Worm (Caenorhabditis elegans) whole organism, L4 larva: Measurements from ENCODE around the gene usp-46.

Source experiments
- F10B5.3 ChIP-seq: sonication (generic microtip); optimal IDR thresholded peaks from 2 replicates; lab custom pipeline; 2016; ENCODE audit warnings: mild to moderate bottlenecking, missing genetic modification characterization, missing compliant biosample characterization
- F37D6.2 ChIP-seq: sonication (generic microtip); optimal IDR thresholded peaks from 2 replicates; lab custom pipeline; 2016; ENCODE audit warnings: mild to moderate bottlenecking, missing genetic modification characterization, missing compliant biosample characterization
- F44E2.7 ChIP-seq: fragments of 200-800 bp; sonication (Bioruptor generic); IDR thresholded peaks from 2 replicates; pipeline ENCODE4 v2.1.2; 2022; ENCODE audit warnings: missing genetic modification characterization, missing compliant biosample characterization
- T20F7.1 ChIP-seq: fragments of 200-800 bp; sonication (Bioruptor generic); optimal IDR thresholded peaks from 2 replicates; lab custom pipeline; 2018; ENCODE audit warnings: mild to moderate bottlenecking, missing genetic modification characterization, missing compliant biosample characterization
- Y48G9A.11 ChIP-seq: fragments of 200-800 bp; sonication (Bioruptor generic); IDR thresholded peaks from 2 replicates; pipeline ENCODE4 v1.3.6; 2022; ENCODE audit warnings: missing genetic modification reagents, missing genetic modification characterization, missing compliant biosample characterization
- Y5F2A.4 ChIP-seq: fragments of 200-800 bp; sonication (Bioruptor generic); optimal IDR thresholded peaks from 2 replicates; lab custom pipeline; 2018; ENCODE audit warnings: mild to moderate bottlenecking, missing genetic modification characterization, missing compliant biosample characterization
- Y75B8A.6 ChIP-seq: fragments of 200-800 bp; sonication (Bioruptor generic); IDR thresholded peaks from 2 replicates; pipeline ENCODE4 v1.3.6; 2022; ENCODE audit warnings: missing genetic modification reagents, missing genetic modification characterization, missing compliant biosample characterization
- ZK546.5 ChIP-seq, 2 experiments: sonication (generic microtip); optimal IDR thresholded peaks; 2 replicates each; lab custom pipeline; 2017; ENCODE audit warnings: missing biosample characterization in 2 of 2, missing genetic modification characterization in 2 of 2
- aha-1 ChIP-seq: fragments of 150-350 bp; peaks from one replicate; lab custom pipeline; 2014; ENCODE audit warnings: missing biosample characterization, missing genetic modification characterization
- cey-2 ChIP-seq: sonication (generic microtip); optimal IDR thresholded peaks from 3 replicates; lab custom pipeline; 2017; ENCODE audit warnings: missing genetic modification characterization, mild to moderate bottlenecking, missing compliant biosample characterization, antibody characterized with exemption, borderline replicate concordance; ENCODE audit not compliant: insufficient read depth
- daf-16 ChIP-seq, 3 experiments: sonication (generic microtip); optimal IDR thresholded peaks; 2 replicates each; lab custom pipeline; 2016 to 2017; ENCODE audit warnings: missing genetic modification characterization in 3 of 3, missing genetic modification reagents in 3 of 3, mild to moderate bottlenecking in 2 of 3, missing compliant biosample characterization in 2 of 3, missing biosample characterization in 1 of 3, moderate library complexity in 1 of 3
- dmd-6 ChIP-seq: fragments of 200-800 bp; sonication (Bioruptor generic); IDR thresholded peaks from 2 replicates; pipeline ENCODE4 v1.3.6; 2022; ENCODE audit warnings: missing genetic modification reagents, missing genetic modification characterization, missing compliant biosample characterization
- dve-1 ChIP-seq: sonication (generic microtip); optimal IDR thresholded peaks from 2 replicates; lab custom pipeline; 2017; ENCODE audit warnings: antibody characterized with exemption, mild to moderate bottlenecking, missing genetic modification characterization, missing compliant biosample characterization; ENCODE audit not compliant: insufficient read depth
- egl-43 ChIP-seq: fragments of 200-800 bp; sonication (Bioruptor generic); IDR thresholded peaks from 2 replicates; pipeline ENCODE4 v1.3.6; 2022; ENCODE audit warnings: missing genetic modification reagents, missing genetic modification characterization, missing compliant biosample characterization
- hlh-30 ChIP-seq: sonication (generic microtip); optimal IDR thresholded peaks from 2 replicates; lab custom pipeline; 2017; ENCODE audit warnings: antibody characterized with exemption, mild to moderate bottlenecking, missing genetic modification characterization, missing compliant biosample characterization; ENCODE audit not compliant: insufficient read depth
- jun-1 ChIP-seq: fragments of 150-350 bp; optimal IDR thresholded peaks from 2 replicates; lab custom pipeline; 2014; ENCODE audit warnings: missing biosample characterization, missing genetic modification reagents, missing genetic modification characterization
- lin-1 ChIP-seq: fragments of 200-800 bp; sonication (Bioruptor generic); IDR thresholded peaks from 2 replicates; pipeline ENCODE4 v1.3.6; 2022; ENCODE audit warnings: missing genetic modification reagents, missing genetic modification characterization, missing compliant biosample characterization
- lin-13 ChIP-seq: fragments of 150-350 bp; optimal IDR thresholded peaks from 2 replicates; lab custom pipeline; 2014; ENCODE audit warnings: missing biosample characterization, missing genetic modification reagents, missing genetic modification characterization
- lin-38 ChIP-seq: fragments of 200-800 bp; sonication (Bioruptor generic); IDR thresholded peaks from 2 replicates; pipeline ENCODE4 v1.3.6; 2022; ENCODE audit warnings: missing genetic modification reagents, missing genetic modification characterization, missing compliant biosample characterization
- lir-3 ChIP-seq: sonication (generic microtip); optimal IDR thresholded peaks from 2 replicates; lab custom pipeline; 2016; ENCODE audit warnings: mild to moderate bottlenecking, missing genetic modification characterization, missing compliant biosample characterization
- lsy-2 ChIP-seq, 2 experiments: fragments of 150-350 bp in 1 of 2; sonication (generic microtip) in 1 of 2; optimal IDR thresholded peaks; 2 replicates each; lab custom pipeline; 2014 to 2017; ENCODE audit warnings: missing biosample characterization in 2 of 2, missing genetic modification characterization in 2 of 2
- madf-5 ChIP-seq, 2 experiments: fragments of 200-800 bp; sonication (Bioruptor generic); IDR thresholded peaks; 2 replicates each; pipeline ENCODE4 v1.3.6; 2022; ENCODE audit warnings: missing compliant biosample characterization in 2 of 2, missing genetic modification characterization in 2 of 2
- mdl-1 ChIP-seq, 2 experiments: fragments of 150-350 bp in 1 of 2; sonication (generic microtip) in 1 of 2; optimal IDR thresholded peaks; 2 replicates each; lab custom pipeline; 2014 to 2017; ENCODE audit warnings: missing biosample characterization in 2 of 2, missing genetic modification characterization in 2 of 2
- mdt-29 ChIP-seq: fragments of 200-800 bp; sonication (Bioruptor generic); IDR thresholded peaks from 2 replicates; pipeline ENCODE4 v1.3.6; 2022; ENCODE audit warnings: missing genetic modification reagents, missing genetic modification characterization, missing compliant biosample characterization
- mep-1 ChIP-seq: fragments of 150-350 bp; sonication (generic microtip); optimal IDR thresholded peaks from 3 replicates; lab custom pipeline; 2014; ENCODE audit warnings: missing biosample characterization, missing genetic modification characterization
- mes-2 ChIP-seq: sonication (generic microtip); optimal IDR thresholded peaks from 2 replicates; lab custom pipeline; 2016; ENCODE audit warnings: missing genotype, mild to moderate bottlenecking, missing genetic modification characterization, missing compliant biosample characterization; ENCODE audit not compliant: poor library complexity, severe bottlenecking
- mxl-2 ChIP-seq: fragments of 200-800 bp; sonication (Bioruptor generic); conservative IDR thresholded peaks from 2 replicates; pipeline ENCODE4 v1.3.6; 2022; ENCODE audit warnings: missing genetic modification reagents, missing genetic modification characterization, missing compliant biosample characterization
- mxl-3 ChIP-seq: fragments of 200-800 bp; sonication (Bioruptor generic); optimal IDR thresholded peaks from 2 replicates; lab custom pipeline; 2018; ENCODE audit warnings: mild to moderate bottlenecking, missing genetic modification characterization, missing compliant biosample characterization
- nhr-10 ChIP-seq: fragments of 150-350 bp; optimal IDR thresholded peaks from 2 replicates; lab custom pipeline; 2014; ENCODE audit warnings: missing biosample characterization, missing genetic modification characterization
- nhr-102 ChIP-seq: sonication (generic microtip); optimal IDR thresholded peaks from 2 replicates; lab custom pipeline; 2016; ENCODE audit warnings: mild to moderate bottlenecking, missing genetic modification characterization, moderate library complexity, missing compliant biosample characterization
- nhr-25 ChIP-seq: sonication (generic microtip); optimal IDR thresholded peaks from 2 replicates; lab custom pipeline; 2017; ENCODE audit warnings: missing genetic modification characterization, mild to moderate bottlenecking, missing compliant biosample characterization, antibody characterized with exemption, moderate library complexity, borderline replicate concordance; ENCODE audit not compliant: insufficient read depth
- nhr-28 ChIP-seq: fragments of 150-350 bp; optimal IDR thresholded peaks from 2 replicates; lab custom pipeline; 2014; ENCODE audit warnings: missing biosample characterization, missing genetic modification characterization
- nhr-42 ChIP-seq: fragments of 200-800 bp; sonication (Bioruptor generic); IDR thresholded peaks from 2 replicates; pipeline ENCODE4 v1.3.6; 2022; ENCODE audit warnings: missing genetic modification characterization, missing compliant biosample characterization
- nhr-6 ChIP-seq: fragments of 150-350 bp; optimal IDR thresholded peaks from 2 replicates; lab custom pipeline; 2014; ENCODE audit warnings: missing biosample characterization, missing genetic modification characterization
- nhr-76 ChIP-seq: fragments of 150-350 bp; optimal IDR thresholded peaks from 2 replicates; lab custom pipeline; 2014; ENCODE audit warnings: missing biosample characterization, missing genetic modification characterization
- pha-4 ChIP-seq, 2 experiments: fragments of 150-350 bp in 1 of 2; fragments of 200-800 bp in 1 of 2; sonication (Bioruptor generic) in 1 of 2; IDR thresholded peaks in 1 of 2; optimal IDR thresholded peaks in 1 of 2; 2 replicates each; pipeline versions ENCODE4 v1.3.6 to Lab custom; 2014 to 2022; ENCODE audit warnings: missing genetic modification characterization in 2 of 2, missing genetic modification reagents in 2 of 2, missing biosample characterization in 1 of 2, missing compliant biosample characterization in 1 of 2
- pqm-1 ChIP-seq: sonication (generic microtip); optimal IDR thresholded peaks from 2 replicates; lab custom pipeline; 2017; ENCODE audit warnings: missing biosample characterization, missing genetic modification characterization
- rbr-2 ChIP-seq: sonication (generic microtip); optimal IDR thresholded peaks from 2 replicates; lab custom pipeline; 2016; ENCODE audit warnings: missing genotype, missing genetic modification characterization, missing compliant biosample characterization
- saeg-2 ChIP-seq: fragments of 200-800 bp; sonication (Bioruptor generic); IDR thresholded peaks from 2 replicates; pipeline ENCODE4 v1.3.6; 2022; ENCODE audit warnings: missing genetic modification reagents, missing genetic modification characterization, missing compliant biosample characterization
- spr-3 ChIP-seq: fragments of 200-800 bp; sonication (Bioruptor generic); optimal IDR thresholded peaks from 2 replicates; lab custom pipeline; 2018; ENCODE audit warnings: mild to moderate bottlenecking, missing genetic modification characterization, missing compliant biosample characterization
- tra-1 ChIP-seq: fragments of 200-800 bp; sonication (Bioruptor generic); IDR thresholded peaks from 2 replicates; pipeline ENCODE4 v1.3.6; 2022; ENCODE audit warnings: missing genetic modification reagents, missing genetic modification characterization, missing compliant biosample characterization
- unc-130 ChIP-seq: sonication (generic microtip); optimal IDR thresholded peaks from 2 replicates; lab custom pipeline; 2016; ENCODE audit warnings: missing genetic modification reagents, missing genetic modification characterization, missing compliant biosample characterization
- zfp-2 ChIP-seq: sonication (generic microtip); optimal IDR thresholded peaks from 2 replicates; lab custom pipeline; 2016; ENCODE audit warnings: mild to moderate bottlenecking, missing genetic modification characterization, missing compliant biosample characterization
- zfp-3 ChIP-seq: fragments of 200-800 bp; sonication (Bioruptor generic); conservative IDR thresholded peaks from 2 replicates; pipeline ENCODE4 v1.3.6; 2022; ENCODE audit warnings: missing genetic modification reagents, missing genetic modification characterization, missing compliant biosample characterization
- ztf-11 ChIP-seq: fragments of 150-350 bp; optimal IDR thresholded peaks from 2 replicates; lab custom pipeline; 2014; ENCODE audit warnings: missing biosample characterization, missing genetic modification characterization
- ztf-7 ChIP-seq: fragments of 150-350 bp; optimal IDR thresholded peaks from 2 replicates; lab custom pipeline; 2014; ENCODE audit warnings: missing biosample characterization, missing genetic modification characterization

The usp-46 gene

ce11 chrIII:9783133-9783590 is 6.7 kb downstream of the usp-46 start (continued):
- no peak for TF ChIP-seq nhr-28 (tag; lab: Kevin White, UChicago)
- peak; percentile 62 for TF ChIP-seq lin-38
- TF ChIP-seq F10B5.3 (tag; lab: Kevin White, UChicago), result no peak
- peak; percentile 65 for TF ChIP-seq mep-1 (tag; lab: Kevin White, UChicago)
- no peak for TF ChIP-seq egl-43 (GFP tag; lab: Robert Waterston, UW)
- no peak for TF ChIP-seq lin-1 (GFP tag; lab: Robert Waterston, UW)
- TF ChIP-seq zfp-3 (GFP tag; lab: Robert Waterston, UW), result peak; percentile 83
- peak; percentile 26 for TF ChIP-seq aha-1 (tag; lab: Kevin White, UChicago)
- 0 out of 2 replicates have a peak, but pooled peaks have one; percentile 4 for TF ChIP-seq pha-4 (GFP tag; IDR thresholded peaks at IDR 0.05; lab: Robert Waterston, UW)
- TF ChIP-seq pha-4 (tag; optimal IDR thresholded peaks at IDR 0.05; lab: Kevin White, UChicago), result no peak
- TF ChIP-seq dve-1, result peak; percentile 78
- TF ChIP-seq mdt-29 (GFP tag; lab: Robert Waterston, UW), result no peak
- no peak for TF ChIP-seq saeg-2 (GFP tag; lab: Robert Waterston, UW)
- peak; percentile 73 for TF ChIP-seq nhr-102 (tag; lab: Kevin White, UChicago)
- TF ChIP-seq, all 104 proteins: peak for 23

- TF ChIP-seq hlh-30 (tag; lab: Kevin White, UChicago) (no peak), madf-5 (GFP tag; IDR thresholded peaks at IDR 0.05; lab: Robert Waterston, UW) (no peak), saeg-2 (GFP tag; lab: Robert Waterston, UW) (no peak), T20F7.1 (GFP tag; lab: Kevin White, UChicago) (peak; percentile 5), Y75B8A.6 (GFP tag; lab: Robert Waterston, UW) (no peak), nhr-42 (GFP tag; lab: Robert Waterston, UW) (no peak), tra-1 (no peak), aha-1 (tag; lab: Kevin White, UChicago) (no peak), dve-1 (peak; percentile 54), Y48G9A.11 (GFP tag; lab: Robert Waterston, UW) (no peak), nhr-25 (tag; lab: Kevin White, UChicago) (no peak), mes-2 (tag; lab: Kevin White, UChicago) (no peak), zfp-3 (GFP tag; lab: Robert Waterston, UW) (no peak), jun-1 (tag; lab: Kevin White, UChicago) (no peak), mdl-1 (tag; optimal IDR thresholded peaks at IDR 0.05; lab: Kevin White, UChicago) (no peak), dmd-6 (GFP tag; lab: Robert Waterston, UW) (peak; percentile 74), zfp-2 (tag; lab: Kevin White, UChicago) (no peak), lir-3 (no peak), spr-3 (GFP tag; lab: Kevin White, UChicago) (no peak), ztf-7 (no peak), F10B5.3 (tag; lab: Kevin White, UChicago) (no peak), F37D6.2 (no peak), cey-2 (tag; lab: Kevin White, UChicago) (no peak), pqm-1 (tag; lab: Kevin White, UChicago) (peak; percentile 88), rbr-2 (tag; lab: Kevin White, UChicago) (no peak), nhr-6 (tag; lab: Kevin White, UChicago) (no peak), nhr-28 (tag; lab: Kevin White, UChicago) (peak; percentile 40), unc-130 (GFP tag; lab: Kevin White, UChicago) (no peak), nhr-76 (no peak), nhr-10 (tag; lab: Kevin White, UChicago) (no peak), F44E2.7 (no peak), lin-13 (GFP tag; lab: Kevin White, UChicago) (no peak), Y5F2A.4 (GFP tag; lab: Kevin White, UChicago) (no peak), mxl-2 (GFP tag; lab: Robert Waterston, UW) (no peak), ztf-11 (tag; lab: Kevin White, UChicago) (no peak), egl-43 (GFP tag; lab: Robert Waterston, UW) (no peak), daf-16 (GFP tag; optimal IDR thresholded peaks at IDR 0.05; lab: Kevin White, UChicago) (no peak), daf-16 (tag; optimal IDR thresholded peaks at IDR 0.05; lab: Kevin White, UChicago) (peak; percentile 33), lsy-2 (tag; optimal IDR thresholded peaks at IDR 0.05; lab: Kevin White, UChicago) (peak in 1 of 2 experiments; percentile 10), mxl-3 (GFP tag; lab: Kevin White, UChicago) (no peak), lin-38 (0 out of 2 replicates have a peak, but pooled peaks have one; percentile 31), ZK546.5 (tag; optimal IDR thresholded peaks at IDR 0.05; lab: Kevin White, UChicago) (no peak)
Measured at ce11 chrIII:9786776-9787175, 10.4 kb downstream of the usp-46 start.
